Worm (Caenorhabditis elegans): ENCODE measurements around the gene F07H5.10.

DNA sequence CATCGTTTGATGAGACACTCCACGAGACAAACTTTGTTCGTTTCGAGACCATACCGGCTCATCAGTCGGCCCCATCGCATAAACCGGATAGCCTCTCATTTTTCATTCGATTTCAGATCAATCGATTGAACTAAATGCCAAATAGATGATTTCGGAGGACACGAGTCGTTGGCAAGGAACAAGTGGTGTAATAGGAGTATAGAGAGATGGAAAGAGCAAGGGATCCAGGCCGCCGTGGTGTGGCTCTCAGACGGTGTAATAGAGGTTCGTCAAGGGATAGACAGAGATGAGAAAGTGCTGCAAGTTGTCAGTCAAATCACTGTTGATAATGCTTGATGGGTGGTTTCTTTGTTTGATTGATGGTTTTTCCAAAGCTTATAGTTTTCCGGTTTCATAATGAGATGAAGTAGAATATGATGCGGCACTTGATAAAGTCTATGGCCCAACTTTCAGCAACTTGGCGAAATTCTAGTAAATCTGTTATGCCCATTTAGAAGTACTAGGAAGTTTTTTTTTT, 24.9 kb downstream of the F07H5.10 start, which contains the start of gene sgn-1:
- no peak for TF ChIP-seq zfp-2 (tag; optimal IDR thresholded peaks at IDR 0.05)
- no peak for TF ChIP-seq daf-16 (GFP tag; optimal IDR thresholded peaks at IDR 0.05)
- no peak for TF ChIP-seq daf-16 (tag; optimal IDR thresholded peaks at IDR 0.05)
- TF ChIP-seq mdl-1 (tag; optimal IDR thresholded peaks at IDR 0.05): no peak
- TF ChIP-seq vab-7 (GFP tag; IDR thresholded peaks at IDR 0.05): no peak
- TF ChIP-seq hlh-30 (tag; optimal IDR thresholded peaks at IDR 0.05; ENCODE audit: insufficient read depth): no peak
- TF ChIP-seq nhr-28 (tag; optimal IDR thresholded peaks at IDR 0.05): no peak
- no peak for TF ChIP-seq saeg-2 (GFP tag; IDR thresholded peaks at IDR 0.05)
- no peak for TF ChIP-seq dmd-6 (GFP tag; IDR thresholded peaks at IDR 0.05)
